Worm (Caenorhabditis elegans): ENCODE measurements around the gene C14B9.8.

DNA sequence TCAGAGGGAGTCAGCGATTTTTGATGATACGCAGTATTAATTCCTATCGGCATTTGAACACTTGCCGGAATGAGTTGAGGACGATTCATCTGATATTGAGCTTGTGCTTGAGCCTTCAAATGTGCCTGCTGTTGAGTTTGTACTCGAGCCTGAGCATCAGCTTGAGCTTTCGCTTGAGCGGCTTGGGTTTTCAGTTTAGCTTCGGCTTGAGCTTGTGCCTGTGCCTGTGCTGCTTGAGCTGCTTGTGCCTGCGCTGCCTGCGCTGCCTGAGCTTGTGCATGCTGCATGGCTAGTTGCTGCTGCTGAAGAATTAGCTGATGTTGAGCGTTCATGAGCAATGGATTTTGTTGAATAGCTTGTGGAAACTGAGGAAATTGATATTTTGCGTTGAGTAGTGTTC lies 28.6 kb downstream of the C14B9.8 start:
- TF ChIP-seq ceh-82 (tag; optimal IDR thresholded peaks at IDR 0.05) = no peak
- TF ChIP-seq fkh-2 (tag; optimal IDR thresholded peaks at IDR 0.05) = no peak
- TF ChIP-seq nhr-28 (tag; optimal IDR thresholded peaks at IDR 0.05) = no peak
- no peak for TF ChIP-seq fkh-10 (GFP tag; optimal IDR thresholded peaks at IDR 0.05)
- no peak for TF ChIP-seq skn-1 (tag; optimal IDR thresholded peaks at IDR 0.05)
- TF ChIP-seq sea-2 (GFP tag; optimal IDR thresholded peaks at IDR 0.05) = no peak
- no peak for TF ChIP-seq nhr-77 (tag; optimal IDR thresholded peaks at IDR 0.05)
- TF ChIP-seq fos-1 (tag; optimal IDR thresholded peaks at IDR 0.05) = no peak
- TF ChIP-seq nhr-67 (tag; optimal IDR thresholded peaks at IDR 0.05) = no peak
- no peak for TF ChIP-seq pqm-1 (tag; optimal IDR thresholded peaks at IDR 0.05)
- no peak for TF ChIP-seq ztf-11 (tag; optimal IDR thresholded peaks at IDR 0.05)
- no peak for TF ChIP-seq unc-62 (GFP tag; optimal IDR thresholded peaks at IDR 0.05)

Measured in whole organism, L3 larva.